Fruit fly (Drosophila melanogaster) Kc167 (cell line): ENCODE measurements around the gene squ.

Experiments
- Myc ChIP-seq: fragments of >200 bp; optimal IDR thresholded peaks from 2 replicates; lab custom pipeline; 2017; ENCODE audit warnings: missing external identifiers
- Sin3A ChIP-seq: fragments of >200 bp; optimal IDR thresholded peaks from 2 replicates; lab custom pipeline; 2018; ENCODE audit warnings: missing external identifiers
- h ChIP-seq: fragments of >200 bp; optimal IDR thresholded peaks from 3 replicates; lab custom pipeline; 2018; ENCODE audit warnings: missing external identifiers
- insv ChIP-seq: fragments of >200 bp; optimal IDR thresholded peaks from 3 replicates; lab custom pipeline; 2018; ENCODE audit warnings: missing external identifiers
- psq ChIP-seq: fragments of >200 bp; optimal IDR thresholded peaks from 2 replicates; lab custom pipeline; 2017; ENCODE audit warnings: missing external identifiers
- ttk ChIP-seq: sonication (Bioruptor generic); optimal IDR thresholded peaks from 2 replicates; lab custom pipeline; 2017; ENCODE audit warnings: missing external identifiers

squ gene

DNA sequence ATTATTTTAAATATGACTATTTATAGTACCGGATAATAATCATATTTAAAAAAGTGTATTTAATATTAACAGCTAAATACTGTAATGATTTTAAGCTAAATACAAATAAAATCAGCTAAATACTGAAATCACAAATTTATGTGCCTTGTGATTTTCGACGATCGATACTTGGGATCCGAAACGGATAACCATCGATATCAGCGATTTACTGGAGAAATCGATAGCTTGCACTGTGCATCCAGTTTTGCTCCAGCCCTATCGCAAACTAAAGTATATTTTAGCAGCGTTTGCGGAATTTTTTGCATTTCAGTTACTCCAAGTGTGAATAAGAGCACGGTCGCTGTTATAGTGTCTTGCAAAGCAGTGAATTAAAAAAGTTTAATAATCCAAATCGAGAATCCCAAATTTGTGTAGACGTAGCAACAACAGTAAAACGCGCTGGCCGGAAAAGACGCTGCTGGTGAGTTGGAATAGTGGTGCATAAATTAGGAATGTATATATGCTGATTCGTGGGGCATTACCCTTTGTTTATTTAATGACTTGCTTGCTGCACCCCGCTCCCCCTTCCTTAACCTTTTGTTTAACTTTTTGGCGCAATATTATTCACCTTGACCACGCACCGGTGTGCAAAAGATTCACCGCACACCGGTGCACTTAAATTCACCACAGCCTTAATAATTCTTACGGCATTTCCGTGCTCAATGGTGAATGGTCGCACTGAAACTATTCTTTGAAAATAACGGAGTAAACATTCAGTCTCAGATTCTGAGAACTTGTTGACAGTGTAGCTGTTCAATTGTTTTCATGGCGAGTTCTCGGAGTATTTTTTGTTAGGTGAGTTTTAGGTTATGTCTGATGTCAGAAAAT lies at the start of gene squ, which contains the start of gene grp:
TSS of gene squ (plus strand) at position 238 of the 867 bp plus-strand sequence.
TSS of gene grp (plus strand) at position 238 of the 867 bp plus-strand sequence.
- TF ChIP-seq h (lab: Kevin White, UChicago) (no peak), ttk (lab: Kevin White, UChicago) (no peak), insv (lab: Kevin White, UChicago) (no peak)

DNA sequence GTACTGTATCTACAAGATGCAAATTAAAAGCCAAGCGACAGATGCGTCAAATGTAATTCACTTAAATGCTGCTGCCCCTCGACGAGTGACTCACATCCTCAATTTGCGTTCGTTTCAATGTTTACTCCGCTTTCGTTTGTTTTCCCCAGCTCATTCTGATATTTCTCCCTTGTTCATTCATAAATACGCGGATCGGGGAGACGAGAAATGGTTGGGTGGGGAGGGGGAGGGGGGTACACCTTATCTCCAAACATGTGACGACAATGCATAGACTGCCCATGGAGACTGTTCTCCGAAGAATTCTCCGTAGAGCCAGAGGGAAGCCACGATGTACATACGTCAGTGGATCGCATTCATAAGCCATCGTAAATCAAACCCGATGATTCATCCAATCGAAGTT lies 42.5 kb upstream of the squ start:
- TF ChIP-seq ttk (lab: Kevin White, UChicago) (no peak), insv (lab: Kevin White, UChicago) (no peak), Myc (lab: Kevin White, UChicago) (no peak)

DNA sequence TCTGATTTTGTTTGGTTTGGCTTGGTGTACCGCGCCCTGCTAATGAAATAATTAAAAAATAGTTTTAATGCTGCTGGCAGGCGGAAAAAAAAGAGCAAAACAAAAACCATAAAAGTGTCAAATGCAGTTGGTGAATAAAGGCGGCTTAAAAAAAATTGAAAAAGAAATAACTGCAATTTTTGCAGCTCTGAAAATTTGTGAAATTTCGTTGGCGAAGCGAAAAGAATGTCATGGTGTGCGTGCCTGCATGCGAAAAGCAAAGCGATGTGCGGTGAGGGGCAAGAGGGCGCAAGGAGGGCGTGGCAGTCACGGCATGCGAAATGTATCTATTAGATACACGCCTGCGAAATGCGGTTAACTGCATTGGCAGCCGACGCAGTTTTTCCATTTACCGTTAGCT lies 41.5 kb upstream of the squ start:
- no peak for TF ChIP-seq Sin3A (lab: Kevin White, UChicago)
- no peak for TF ChIP-seq Myc (lab: Kevin White, UChicago)
- no peak for TF ChIP-seq h (lab: Kevin White, UChicago)
- no peak for TF ChIP-seq insv (lab: Kevin White, UChicago)
- no peak for TF ChIP-seq psq (lab: Kevin White, UChicago)
- TF ChIP-seq ttk (lab: Kevin White, UChicago), result no peak

DNA sequence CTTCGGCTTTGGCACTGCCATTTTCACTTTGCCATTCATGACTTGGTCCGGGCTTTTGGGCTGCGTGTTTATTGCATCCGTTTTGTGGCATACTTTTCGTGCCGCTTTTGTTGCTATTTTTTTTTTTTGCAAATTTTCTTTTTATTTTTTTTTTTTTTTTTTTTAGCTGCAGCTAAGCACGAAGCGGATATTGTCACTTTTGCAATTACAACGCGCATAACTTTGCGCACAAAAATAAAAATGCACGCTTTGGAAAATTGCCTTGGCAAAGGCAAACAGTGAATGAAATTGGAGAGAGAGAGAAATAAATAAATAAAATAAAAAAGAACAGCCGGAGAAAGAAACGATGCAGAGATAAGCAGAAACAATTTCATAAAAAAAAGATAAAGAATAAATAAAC lies 39.0 kb upstream of the squ start:
- TF ChIP-seq h (lab: Kevin White, UChicago) (no peak), Myc (lab: Kevin White, UChicago) (no peak), ttk (lab: Kevin White, UChicago) (no peak), psq (lab: Kevin White, UChicago) (no peak), Sin3A (lab: Kevin White, UChicago) (no peak), insv (lab: Kevin White, UChicago) (no peak)

DNA sequence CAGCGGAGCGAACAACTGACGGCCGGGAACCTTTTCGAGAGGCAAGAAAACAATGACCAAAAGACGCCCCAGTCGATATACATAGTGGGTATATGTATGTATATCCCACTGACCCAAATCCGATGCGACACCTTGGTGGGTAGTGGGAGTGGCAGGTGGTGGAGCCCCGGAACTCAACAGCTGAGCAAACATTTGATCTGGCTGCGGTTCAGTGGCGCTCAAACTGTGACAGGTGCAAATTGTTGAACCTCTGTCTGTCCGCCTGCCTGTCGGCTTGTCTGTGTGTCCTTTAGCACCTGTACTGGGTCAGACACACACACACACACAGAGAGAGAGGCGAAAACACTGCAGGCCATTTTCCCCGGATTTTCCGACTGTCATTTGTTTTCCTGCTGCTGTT lies 36.4 kb upstream of the squ start:
- no peak for TF ChIP-seq insv (lab: Kevin White, UChicago)

DNA sequence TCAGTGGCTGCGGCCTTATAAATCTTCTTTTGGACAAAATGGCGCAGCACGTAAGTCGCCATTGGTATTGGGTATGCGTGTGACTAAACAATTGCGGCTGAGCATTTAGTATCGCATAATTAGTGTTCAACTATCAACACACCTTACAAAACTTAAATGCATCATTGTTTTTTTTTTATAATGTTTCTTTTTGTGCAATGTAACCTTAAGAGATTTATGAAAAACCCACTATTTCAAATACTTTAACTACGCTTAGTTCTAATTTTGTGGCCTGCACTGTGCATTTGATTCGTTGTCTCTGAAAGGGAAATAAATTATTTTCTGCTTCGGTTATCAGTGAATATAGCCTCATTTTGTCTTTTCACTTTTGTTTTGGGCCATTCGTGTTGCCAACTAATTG lies 35.9 kb upstream of the squ start:
- TF ChIP-seq h (lab: Kevin White, UChicago), result no peak
- no peak for TF ChIP-seq psq (lab: Kevin White, UChicago)
- TF ChIP-seq Myc (lab: Kevin White, UChicago), result no peak
- TF ChIP-seq insv (lab: Kevin White, UChicago), result no peak
- TF ChIP-seq Sin3A (lab: Kevin White, UChicago), result no peak
- no peak for TF ChIP-seq ttk (lab: Kevin White, UChicago)

DNA sequence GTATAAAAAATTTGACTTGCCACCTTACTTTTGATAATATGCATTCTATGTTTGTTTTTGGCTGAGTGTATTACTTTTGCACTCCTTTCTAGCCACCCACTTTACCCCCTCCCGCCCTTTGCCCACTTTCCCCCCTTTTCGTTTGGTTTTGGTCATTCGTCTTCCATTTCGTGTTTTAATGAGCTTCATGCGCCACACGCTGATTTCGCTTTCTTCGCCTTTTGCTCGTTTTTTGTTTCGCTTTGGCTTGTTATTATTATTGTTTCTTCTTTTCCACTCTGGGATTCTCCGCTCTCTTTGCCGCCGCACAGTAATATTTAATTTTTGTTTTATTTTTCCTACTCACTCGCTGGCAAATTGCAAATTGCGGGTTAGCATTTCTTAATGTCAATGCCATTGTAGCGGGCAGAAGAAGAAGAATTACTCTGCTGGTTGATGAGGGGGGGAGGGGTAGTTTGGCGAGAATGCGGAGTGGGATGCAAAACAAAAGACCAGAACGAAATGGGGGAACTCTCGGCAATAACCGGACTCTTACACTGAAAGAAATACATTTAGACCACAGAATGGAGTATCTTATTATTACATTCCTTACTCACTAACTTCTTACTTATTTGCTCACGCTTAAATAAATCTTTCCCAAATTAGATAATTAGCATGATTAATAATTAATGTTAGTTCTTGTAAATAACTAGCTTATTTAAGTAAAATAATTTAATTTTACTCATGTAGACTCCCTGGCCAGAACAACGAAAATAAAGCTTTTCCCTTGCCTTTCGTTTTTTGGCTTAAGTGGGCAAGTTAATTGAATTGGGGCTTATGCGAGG lies 34.2 kb upstream of the squ start:
- no peak for TF ChIP-seq psq (lab: Kevin White, UChicago)
- no peak for TF ChIP-seq Myc (lab: Kevin White, UChicago)
- no peak for TF ChIP-seq Sin3A (lab: Kevin White, UChicago)
- TF ChIP-seq ttk (lab: Kevin White, UChicago), result no peak
- TF ChIP-seq h (lab: Kevin White, UChicago), result no peak
- no peak for TF ChIP-seq insv (lab: Kevin White, UChicago)

DNA sequence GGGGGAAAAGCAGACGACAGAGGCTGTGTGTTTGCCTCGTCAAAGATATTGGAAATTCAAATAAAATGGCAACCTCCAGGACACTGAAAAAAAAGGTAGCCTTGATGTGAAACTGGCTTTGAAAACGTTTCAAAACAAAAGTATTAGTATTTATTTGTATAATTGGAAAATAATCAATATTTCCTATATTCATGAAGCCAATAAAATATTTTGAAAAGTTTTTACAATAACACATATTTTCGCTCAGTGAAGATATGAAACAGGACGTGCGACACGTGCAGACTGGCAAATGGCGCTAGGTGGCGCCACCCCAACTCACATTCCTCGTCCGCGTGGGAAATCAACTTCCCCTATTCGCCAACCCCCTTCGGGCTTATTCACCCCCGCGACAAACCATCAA lies 32.1 kb upstream of the squ start:
- TF ChIP-seq ttk (lab: Kevin White, UChicago) (no peak), Myc (lab: Kevin White, UChicago) (no peak), Sin3A (lab: Kevin White, UChicago) (no peak), h (lab: Kevin White, UChicago) (no peak), insv (lab: Kevin White, UChicago) (no peak), psq (lab: Kevin White, UChicago) (no peak)

DNA sequence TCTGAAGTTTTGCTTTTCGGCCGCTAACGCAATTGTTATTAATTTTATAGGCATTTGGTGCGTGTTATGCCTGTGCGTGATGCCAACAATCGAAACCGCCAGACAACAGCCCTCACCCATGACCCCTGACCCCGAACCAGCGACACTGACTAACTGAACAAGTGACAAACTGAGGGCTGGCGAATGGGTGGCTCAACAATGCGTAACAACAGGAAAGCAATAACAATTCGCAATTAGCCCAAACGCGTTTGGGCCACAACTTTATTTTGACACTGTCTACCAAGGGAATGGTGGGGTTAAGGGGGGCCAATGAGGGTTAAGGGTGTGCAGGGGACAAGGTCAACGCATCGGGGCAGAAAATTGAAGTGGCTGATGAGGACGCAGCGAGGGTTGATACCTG lies 30.9 kb upstream of the squ start:
- TF ChIP-seq ttk (lab: Kevin White, UChicago) (no peak), insv (lab: Kevin White, UChicago) (no peak), Sin3A (lab: Kevin White, UChicago) (no peak), Myc (lab: Kevin White, UChicago) (no peak), h (lab: Kevin White, UChicago) (no peak), psq (lab: Kevin White, UChicago) (no peak)

DNA sequence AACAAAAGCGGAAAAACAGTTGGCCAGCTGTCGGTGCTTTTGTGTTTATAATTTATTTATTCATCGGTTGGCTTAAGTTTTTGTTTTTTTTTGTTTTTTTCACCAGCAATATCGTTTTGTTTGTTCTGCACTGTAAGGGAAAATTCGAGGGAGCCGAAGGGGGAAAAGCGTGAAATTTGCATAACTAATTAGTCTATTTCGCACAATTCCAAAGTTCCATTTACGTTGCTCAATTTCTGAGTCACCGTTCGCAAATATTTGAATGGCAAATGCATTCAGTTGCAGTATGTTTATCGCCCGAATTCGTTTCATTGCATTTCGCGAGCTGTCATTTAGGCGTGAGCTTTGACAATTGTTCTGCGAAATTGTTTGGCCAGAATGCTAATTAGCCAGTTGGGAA lies 26.3 kb upstream of the squ start:
- TF ChIP-seq ttk (lab: Kevin White, UChicago) (no peak), Sin3A (lab: Kevin White, UChicago) (no peak), h (lab: Kevin White, UChicago) (no peak), insv (lab: Kevin White, UChicago) (no peak), psq (lab: Kevin White, UChicago) (no peak), Myc (lab: Kevin White, UChicago) (no peak)

DNA sequence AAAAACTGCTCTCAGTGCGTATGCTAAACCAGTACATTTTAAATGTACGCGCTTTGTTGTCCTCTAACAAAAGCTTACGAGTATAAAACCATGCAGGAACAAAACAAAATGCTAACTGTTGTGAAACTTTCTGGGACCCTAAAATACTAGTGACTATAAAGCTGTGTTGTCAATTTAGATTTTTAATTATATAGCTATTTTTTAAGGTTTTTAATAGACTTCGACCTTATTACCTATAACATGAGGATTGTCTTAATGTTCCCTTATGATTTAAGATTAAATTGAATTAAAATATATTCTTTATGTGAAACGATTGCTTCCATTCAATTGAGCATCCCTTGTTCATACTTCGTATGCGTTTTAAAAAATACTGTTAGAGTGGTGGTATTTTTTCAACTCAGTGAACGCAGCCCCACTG lies 23.2 kb upstream of the squ start:
- no peak for TF ChIP-seq ttk (lab: Kevin White, UChicago)
- no peak for TF ChIP-seq insv (lab: Kevin White, UChicago)
- TF ChIP-seq Sin3A (lab: Kevin White, UChicago), result no peak
- TF ChIP-seq h (lab: Kevin White, UChicago), result no peak
- TF ChIP-seq psq (lab: Kevin White, UChicago), result no peak
- TF ChIP-seq Myc (lab: Kevin White, UChicago), result no peak
